Worm (Caenorhabditis elegans) whole organism, L1 larva: ENCODE results near the gene syx-2.

Experiments
- C16A3.4 ChIP-seq: fragments of 150-350 bp; optimal IDR thresholded peaks from 2 replicates; lab custom pipeline; 2014; ENCODE audit warnings: missing biosample characterization, missing genetic modification characterization
- C34B4.2 ChIP-seq: sonication (generic microtip); optimal IDR thresholded peaks from 2 replicates; lab custom pipeline; 2017; ENCODE audit warnings: mild to moderate bottlenecking, missing genetic modification characterization, missing compliant biosample characterization
- alr-1 ChIP-seq: fragments of 200-800 bp; sonication (Bioruptor generic); optimal IDR thresholded peaks from 2 replicates; lab custom pipeline; 2018; ENCODE audit warnings: borderline replicate concordance, mild to moderate bottlenecking, missing genetic modification characterization, missing compliant biosample characterization
- aly-2 ChIP-seq: fragments of 150-350 bp; optimal IDR thresholded peaks from 2 replicates; lab custom pipeline; 2014; ENCODE audit warnings: missing biosample characterization, missing genetic modification characterization
- ceh-63 ChIP-seq: fragments of 200-800 bp; sonication (Bioruptor generic); optimal IDR thresholded peaks from 2 replicates; lab custom pipeline; 2018; ENCODE audit warnings: mild to moderate bottlenecking, missing genetic modification characterization, missing compliant biosample characterization
- ceh-8 ChIP-seq: fragments of 200-800 bp; sonication (Bioruptor generic); optimal IDR thresholded peaks from 2 replicates; lab custom pipeline; 2018; ENCODE audit warnings: mild to moderate bottlenecking, missing genetic modification characterization, moderate library complexity, missing compliant biosample characterization
- ceh-82 ChIP-seq, 3 experiments: fragments of 150-350 bp in 1 of 3; sonication (generic microtip) in 2 of 3; optimal IDR thresholded peaks; 2 replicates each; lab custom pipeline; 2014 to 2017; ENCODE audit warnings: missing biosample characterization in 3 of 3, missing genetic modification characterization in 3 of 3
- ceh-88 ChIP-seq: fragments of 200-800 bp; sonication (Bioruptor generic); IDR thresholded peaks from 2 replicates; pipeline ENCODE4 v1.3.6; 2022; ENCODE audit warnings: missing genetic modification characterization, missing compliant biosample characterization
- ceh-90 ChIP-seq: sonication (generic microtip); optimal IDR thresholded peaks from 2 replicates; lab custom pipeline; 2016; ENCODE audit warnings: missing genetic modification characterization, missing compliant biosample characterization
- efl-1 ChIP-seq, 4 experiments: fragments of 150-350 bp; optimal IDR thresholded peaks in 3 of 4; peaks in 1 of 4; 1 replicate in 1 of 4; 2 replicates in 3 of 4; lab custom pipeline; 2014; ENCODE audit warnings: missing biosample characterization in 2 of 4, missing genetic modification characterization in 2 of 4, missing genetic modification reagents in 2 of 4
- egl-27 ChIP-seq, 2 experiments: fragments of 150-350 bp in 1 of 2; sonication (generic microtip); optimal IDR thresholded peaks; 3 replicates each; lab custom pipeline; 2017 to 2018; ENCODE audit warnings: missing biosample characterization in 2 of 2, missing genetic modification characterization in 2 of 2, missing genetic modification reagents in 2 of 2
- elt-2 ChIP-seq: sonication (generic microtip); optimal IDR thresholded peaks from 2 replicates; lab custom pipeline; 2016; ENCODE audit warnings: missing genetic modification characterization, mild to moderate bottlenecking, inconsistent platforms, missing compliant biosample characterization, missing genetic modification reagents
- elt-3 ChIP-seq, 6 experiments: fragments of 150-350 bp in 1 of 6; sonication (generic microtip); optimal IDR thresholded peaks; 2 replicates each; lab custom pipeline; 2017 to 2018; ENCODE audit warnings: missing biosample characterization in 6 of 6, missing genetic modification characterization in 6 of 6, inconsistent platforms in 1 of 6
- fos-1 ChIP-seq: fragments of 150-350 bp; optimal IDR thresholded peaks from 2 replicates; lab custom pipeline; 2014; ENCODE audit warnings: missing biosample characterization, missing genetic modification characterization
- grh-1 ChIP-seq: fragments of 200-800 bp; sonication (Bioruptor generic); IDR thresholded peaks from 2 replicates; pipeline ENCODE4 v1.3.6; 2022; ENCODE audit warnings: missing genetic modification reagents, missing genetic modification characterization, missing compliant biosample characterization
- hlh-17 ChIP-seq: fragments of 200-800 bp; sonication (Bioruptor generic); optimal IDR thresholded peaks from 2 replicates; lab custom pipeline; 2018; ENCODE audit warnings: missing genetic modification characterization, mild to moderate bottlenecking, missing compliant biosample characterization, moderate library complexity, borderline replicate concordance
- hlh-4 ChIP-seq: sonication (generic microtip); optimal IDR thresholded peaks from 2 replicates; lab custom pipeline; 2016; ENCODE audit warnings: mild to moderate bottlenecking, missing genetic modification characterization, missing compliant biosample characterization
- isw-1 ChIP-seq: fragments of 200-800 bp; sonication (Bioruptor generic); IDR thresholded peaks from 2 replicates; pipeline ENCODE4 v1.3.6; 2022; ENCODE audit warnings: missing genetic modification characterization, missing compliant biosample characterization
- jun-1 ChIP-seq: fragments of 150-350 bp; optimal IDR thresholded peaks from 2 replicates; lab custom pipeline; 2014; ENCODE audit warnings: missing biosample characterization, missing genetic modification reagents, missing genetic modification characterization
- lin-13 ChIP-seq: fragments of 150-350 bp; optimal IDR thresholded peaks from 2 replicates; lab custom pipeline; 2014; ENCODE audit warnings: missing biosample characterization, missing genetic modification reagents, missing genetic modification characterization
- lin-15B ChIP-seq: fragments of 150-350 bp; sonication (generic microtip); optimal IDR thresholded peaks from 3 replicates; lab custom pipeline; 2014; ENCODE audit warnings: missing biosample characterization, missing genetic modification characterization
- lin-35 ChIP-seq, 2 experiments: fragments of 150-350 bp; optimal IDR thresholded peaks; 2 replicates each; lab custom pipeline; 2014; ENCODE audit warnings: missing biosample characterization in 2 of 2, missing genetic modification characterization in 2 of 2, missing genetic modification reagents in 2 of 2
- lin-39 ChIP-seq: fragments of 150-350 bp; optimal IDR thresholded peaks from 2 replicates; lab custom pipeline; 2014; ENCODE audit warnings: missing biosample characterization, missing genetic modification reagents, missing genetic modification characterization
- lsy-2 ChIP-seq, 2 experiments: fragments of 150-350 bp; optimal IDR thresholded peaks; 2 replicates each; lab custom pipeline; 2014; ENCODE audit warnings: missing biosample characterization in 2 of 2, missing genetic modification characterization in 2 of 2
- mef-2 ChIP-seq: fragments of 150-350 bp; optimal IDR thresholded peaks from 2 replicates; lab custom pipeline; 2014; ENCODE audit warnings: missing biosample characterization, missing genetic modification characterization
- mep-1 ChIP-seq: fragments of 150-350 bp; optimal IDR thresholded peaks from 2 replicates; lab custom pipeline; 2014; ENCODE audit warnings: missing biosample characterization, missing genetic modification characterization
- nhr-11 ChIP-seq: fragments of 150-350 bp; optimal IDR thresholded peaks from 2 replicates; lab custom pipeline; 2014; ENCODE audit warnings: missing biosample characterization, missing genetic modification characterization
- nhr-12 ChIP-seq: sonication (generic microtip); optimal IDR thresholded peaks from 2 replicates; lab custom pipeline; 2017; ENCODE audit warnings: missing biosample characterization, missing genetic modification characterization
- nhr-19 ChIP-seq: fragments of 200-800 bp; sonication (Bioruptor generic); conservative IDR thresholded peaks from 2 replicates; pipeline ENCODE4 v1.3.6; 2022; ENCODE audit warnings: missing genetic modification characterization, missing compliant biosample characterization
- nhr-28 ChIP-seq: fragments of 150-350 bp; optimal IDR thresholded peaks from 2 replicates; lab custom pipeline; 2014; ENCODE audit warnings: missing biosample characterization, missing genetic modification characterization
- nhr-71 ChIP-seq: sonication (generic microtip); optimal IDR thresholded peaks from 2 replicates; lab custom pipeline; 2016; ENCODE audit warnings: mild to moderate bottlenecking, missing genetic modification characterization, moderate library complexity, missing compliant biosample characterization
- nhr-85 ChIP-seq: sonication (generic microtip); peaks from one replicate; lab custom pipeline; 2016; ENCODE audit warnings: missing genetic modification characterization, inconsistent platforms, missing compliant biosample characterization
- pag-3 ChIP-seq: sonication (generic microtip); optimal IDR thresholded peaks from 2 replicates; lab custom pipeline; 2017; ENCODE audit warnings: missing genetic modification characterization, mild to moderate bottlenecking, missing compliant biosample characterization, antibody characterized with exemption, borderline replicate concordance; ENCODE audit not compliant: insufficient read depth
- pqm-1 ChIP-seq: sonication (generic microtip); optimal IDR thresholded peaks from 3 replicates; lab custom pipeline; 2017; ENCODE audit warnings: missing biosample characterization, missing genetic modification characterization
- skn-1 ChIP-seq: fragments of 150-350 bp; optimal IDR thresholded peaks from 2 replicates; lab custom pipeline; 2014; ENCODE audit warnings: missing biosample characterization, missing genetic modification characterization
- swsn-7 ChIP-seq: sonication (generic microtip); optimal IDR thresholded peaks from 2 replicates; lab custom pipeline; 2016; ENCODE audit warnings: missing genetic modification characterization, missing compliant biosample characterization
- tlp-1 ChIP-seq: fragments of 150-350 bp; optimal IDR thresholded peaks from 2 replicates; lab custom pipeline; 2014; ENCODE audit warnings: missing biosample characterization, missing genetic modification characterization
- unc-30 ChIP-seq: sonication (generic microtip); optimal IDR thresholded peaks from 2 replicates; lab custom pipeline; 2017; ENCODE audit warnings: missing biosample characterization, missing genetic modification characterization
- unc-86 ChIP-seq: sonication (generic microtip); optimal IDR thresholded peaks from 2 replicates; lab custom pipeline; 2016; ENCODE audit warnings: missing genetic modification characterization, missing compliant biosample characterization

Gene syx-2

DNA sequence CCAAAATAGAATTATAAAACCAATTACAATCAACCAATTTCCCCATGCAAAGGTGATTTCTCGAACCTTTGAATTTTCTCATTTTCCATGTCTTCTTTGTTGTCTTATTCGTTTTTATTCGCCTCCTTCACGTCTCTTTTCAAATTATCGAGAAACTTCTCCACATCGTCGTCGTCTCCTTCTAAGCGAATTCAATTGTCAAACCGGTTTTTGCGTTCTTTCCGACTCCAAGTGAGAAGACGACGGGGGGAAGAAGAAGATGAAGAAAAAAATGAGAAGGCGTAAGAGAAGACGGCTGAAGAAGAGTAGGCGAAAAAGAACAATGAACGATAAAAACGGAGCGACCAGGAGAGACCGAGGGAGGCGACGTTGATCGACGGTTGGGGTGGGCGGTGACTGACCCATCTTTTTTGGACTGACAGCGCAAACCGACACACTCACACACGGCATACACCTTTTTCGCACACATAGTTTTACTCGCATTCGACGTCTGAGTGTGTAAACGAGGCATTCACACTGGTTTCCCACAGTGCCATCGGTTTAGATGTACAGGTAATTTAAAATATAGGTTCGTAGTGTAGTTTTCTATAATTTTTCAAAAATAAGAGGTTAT lies 39.5 kb upstream of the syx-2 start (continued):
- TF ChIP-seq aly-2 (tag; lab: Kevin White, UChicago) = no peak
- TF ChIP-seq lin-13 (GFP tag; lab: Kevin White, UChicago) = peak; percentile 56
- TF ChIP-seq pag-3 = no peak
- no peak for TF ChIP-seq alr-1 (tag; lab: Kevin White, UChicago)

DNA sequence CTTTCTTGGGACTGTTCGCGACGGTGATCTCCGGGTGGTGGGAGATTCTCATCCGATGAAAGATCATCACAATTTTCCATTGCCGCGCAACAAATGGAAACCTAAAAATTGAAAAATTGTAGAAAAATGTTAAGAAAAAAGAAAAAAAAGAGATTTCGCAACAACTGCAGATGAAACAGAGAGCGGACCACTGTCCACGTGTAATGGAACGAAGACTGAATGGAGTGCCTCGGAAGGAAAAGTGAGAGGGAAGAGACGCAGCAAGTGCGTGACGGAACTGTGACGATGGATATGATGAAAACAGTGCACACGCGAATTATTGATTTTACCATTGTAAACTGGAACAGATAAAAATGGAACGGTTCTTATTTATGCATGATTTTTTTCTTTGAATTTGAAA lies 33.9 kb upstream of the syx-2 start, which contains the start of gene meg-2:
meg-2 (minus strand) TSS at position 101 of the 400 bp plus-strand sequence.
- TF ChIP-seq efl-1 (optimal IDR thresholded peaks at IDR 0.05; lab: Kevin White, UChicago) (no peak), efl-1 (GFP tag; optimal IDR thresholded peaks at IDR 0.05 in 1 of 2; lab: Kevin White, UChicago) (peak in 1 of 2 experiments; percentile 28), nhr-11 (no peak)

DNA sequence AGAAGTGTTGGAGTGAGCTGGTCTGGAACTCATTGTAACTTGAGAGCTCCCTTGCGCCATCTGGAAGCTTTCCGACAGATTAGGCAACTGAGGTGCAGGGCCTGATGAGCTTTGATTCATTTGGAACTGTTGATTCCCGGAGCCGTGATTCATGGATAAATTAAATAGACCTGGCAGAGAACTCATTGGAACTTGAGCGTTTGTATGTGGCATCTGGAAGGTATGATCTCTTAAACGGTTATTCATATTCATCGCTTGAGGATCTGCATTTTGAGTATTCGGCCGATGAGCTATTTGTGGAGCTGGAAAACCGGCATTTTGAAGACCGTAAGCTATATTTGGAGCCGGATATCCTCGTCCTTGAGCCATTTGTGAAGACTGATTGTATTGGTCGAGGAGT lies 31.4 kb upstream of the syx-2 start:
- TF ChIP-seq fos-1 (no peak), efl-1 (optimal IDR thresholded peaks at IDR 0.05; lab: Kevin White, UChicago) (no peak), efl-1 (GFP tag; optimal IDR thresholded peaks at IDR 0.05 in 1 of 2; lab: Kevin White, UChicago) (peak in 1 of 2 experiments; percentile 70), nhr-28 (tag; lab: Kevin White, UChicago) (no peak), ceh-88 (GFP tag; lab: Robert Waterston, UW) (no peak), ceh-90 (no peak)

DNA sequence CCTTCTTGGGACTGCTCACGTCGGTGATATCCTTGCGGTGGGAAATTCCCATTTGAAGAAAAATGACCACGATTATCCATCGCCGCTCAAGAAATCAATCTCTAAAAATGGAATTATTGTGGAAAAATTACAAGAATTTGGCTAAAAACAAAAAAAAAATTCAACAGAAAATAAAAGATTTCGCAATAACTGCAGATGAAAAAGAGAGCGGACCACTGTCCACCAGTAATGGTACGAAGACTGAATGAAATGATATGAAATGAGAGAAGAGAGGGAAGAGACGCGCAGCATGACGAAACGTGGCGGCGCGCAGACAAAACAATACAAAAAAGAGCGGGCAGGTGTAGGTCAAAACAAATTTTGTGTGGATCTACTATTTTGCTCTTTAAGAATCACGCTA lies 30.4 kb upstream of the syx-2 start, which contains the start of gene meg-1:
meg-1 (minus strand) TSS at position 101 of the 400 bp plus-strand sequence.
- TF ChIP-seq aly-2 (tag; lab: Kevin White, UChicago) (no peak), nhr-85 (tag; lab: Kevin White, UChicago) (peak; percentile 30)

DNA sequence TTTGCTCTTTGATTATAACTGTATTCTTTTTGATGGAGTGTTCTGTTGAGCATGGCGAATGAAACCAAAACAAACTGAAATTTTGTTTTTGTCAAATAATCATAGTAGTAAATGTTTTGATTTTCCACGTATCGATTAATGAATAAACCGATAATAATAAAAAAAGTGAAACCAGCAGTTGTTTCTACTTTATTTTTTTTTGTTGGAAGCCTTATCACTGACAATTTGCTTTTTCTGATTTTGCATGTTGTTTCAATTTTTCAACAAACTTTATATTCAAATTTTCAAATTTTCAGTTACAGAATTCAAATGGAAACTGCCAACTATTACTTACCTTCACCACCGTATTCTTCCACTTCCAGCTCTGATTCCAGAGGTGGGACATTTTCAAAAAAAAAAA lies 25.4 kb upstream of the syx-2 start, which contains the start of gene elt-3:
elt-3 (plus strand) TSS at position 301 of the 400 bp plus-strand sequence.
- TF ChIP-seq pqm-1 (tag; lab: Kevin White, UChicago) (no peak), tlp-1 (tag; lab: Kevin White, UChicago) (no peak), elt-2 (tag; lab: Kevin White, UChicago) (no peak), mep-1 (no peak), nhr-12 (tag; lab: Kevin White, UChicago) (no peak), lin-15B (tag; lab: Kevin White, UChicago) (no peak)

DNA sequence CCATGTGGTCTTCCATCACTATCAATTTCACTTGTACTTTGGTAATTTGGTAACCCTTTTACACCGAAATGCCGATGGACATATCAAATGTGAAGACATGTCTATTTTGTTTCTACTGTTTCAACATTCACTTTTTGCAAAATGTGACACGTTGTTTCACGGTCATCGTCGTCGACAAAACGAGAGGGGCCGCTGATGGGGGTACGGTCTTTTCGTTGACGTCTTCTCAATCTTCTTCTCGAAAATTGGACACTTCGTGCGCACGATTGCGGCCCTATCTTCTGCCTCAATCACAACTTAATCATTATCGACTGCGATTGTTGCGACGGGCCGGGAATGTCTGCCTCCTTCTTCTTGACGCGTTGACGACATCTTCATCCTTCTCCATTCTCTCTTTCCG lies 23.2 kb upstream of the syx-2 start:
- no peak for TF ChIP-seq unc-30 (tag; lab: Kevin White, UChicago)
- no peak for TF ChIP-seq ceh-63 (GFP tag; lab: Kevin White, UChicago)
- TF ChIP-seq mef-2 (tag; lab: Kevin White, UChicago) = no peak
- no peak for TF ChIP-seq swsn-7 (tag; lab: Kevin White, UChicago)
- no peak for TF ChIP-seq nhr-28 (tag; lab: Kevin White, UChicago)
- TF ChIP-seq ceh-8 (GFP tag; lab: Kevin White, UChicago) = no peak
- no peak for TF ChIP-seq C34B4.2 (tag; lab: Kevin White, UChicago)
- no peak for TF ChIP-seq hlh-4 (tag; lab: Kevin White, UChicago)
- no peak for TF ChIP-seq ceh-82 (tag; optimal IDR thresholded peaks at IDR 0.05; lab: Kevin White, UChicago)
- TF ChIP-seq pag-3 = no peak
- no peak for TF ChIP-seq grh-1 (GFP tag; lab: Robert Waterston, UW)
- no peak for TF ChIP-seq egl-27 (tag; optimal IDR thresholded peaks at IDR 0.05; lab: Kevin White, UChicago)
- no peak for TF ChIP-seq pqm-1 (tag; lab: Kevin White, UChicago)
- TF ChIP-seq hlh-17 (GFP tag; lab: Kevin White, UChicago) = no peak
- TF ChIP-seq jun-1 (tag; lab: Kevin White, UChicago) = no peak
- TF ChIP-seq lsy-2 (tag; optimal IDR thresholded peaks at IDR 0.05; lab: Kevin White, UChicago) = no peak
- peak; percentile 41 for TF ChIP-seq nhr-71 (tag; lab: Kevin White, UChicago)
- TF ChIP-seq isw-1 (GFP tag; lab: Robert Waterston, UW) = no peak
- TF ChIP-seq lin-39 (tag; lab: Kevin White, UChicago) = no peak
- no peak for TF ChIP-seq unc-86 (tag; lab: Kevin White, UChicago)
- TF ChIP-seq lin-35 (GFP tag; optimal IDR thresholded peaks at IDR 0.05; lab: Kevin White, UChicago) = peak in 1 of 2 experiments; percentile 30
- no peak for TF ChIP-seq skn-1 (tag; lab: Kevin White, UChicago)
- 0 out of 2 replicates have a peak, but pooled peaks have one; percentile 7 for TF ChIP-seq nhr-19
- no peak for TF ChIP-seq lin-13 (GFP tag; lab: Kevin White, UChicago)
- TF ChIP-seq mep-1 = no peak
- TF ChIP-seq elt-3 (tag; optimal IDR thresholded peaks at IDR 0.05; lab: Kevin White, UChicago) = peak; percentile 68 to 98 (median 82)
- no peak for TF ChIP-seq C16A3.4 (tag; lab: Kevin White, UChicago)
- TF ChIP-seq elt-2 (tag; lab: Kevin White, UChicago) = no peak
- no peak for TF ChIP-seq efl-1 (optimal IDR thresholded peaks at IDR 0.05; lab: Kevin White, UChicago)
- TF ChIP-seq efl-1 (GFP tag; optimal IDR thresholded peaks at IDR 0.05 in 1 of 2; lab: Kevin White, UChicago) = peak in 1 of 2 experiments; percentile 59
